Fruit fly (Drosophila melanogaster) whole organism, embryonic: ENCODE results near the gene CG12009.

ENCODE experiments used
- Atf-2 ChIP-seq: fragments of 200-800 bp; sonication (Bioruptor generic); optimal IDR thresholded peaks from 2 replicates; lab custom pipeline; 2016; ENCODE audit warnings: missing biosample characterization, missing genetic modification characterization
- BtbVII ChIP-seq: fragments of 200-800 bp; sonication (Bioruptor generic); optimal IDR thresholded peaks from 3 replicates; lab custom pipeline; 2017; ENCODE audit warnings: missing biosample characterization, mild to moderate bottlenecking, missing genetic modification characterization
- C15 ChIP-seq: fragments of 200-800 bp; sonication (Bioruptor generic); IDR thresholded peaks from 3 replicates; pipeline ENCODE4 v1.3.6; 2022; ENCODE audit warnings: missing biosample characterization, missing genetic modification characterization
- CG10321 ChIP-seq: fragments of 200-800 bp; sonication (Bioruptor generic); IDR thresholded peaks from 2 replicates; pipeline ENCODE4 v1.3.6; 2022; ENCODE audit warnings: missing biosample characterization, missing genetic modification characterization
- CG10366 ChIP-seq: fragments of 200-800 bp; sonication (Bioruptor generic); IDR thresholded peaks from 2 replicates; pipeline ENCODE4 v1.3.6; 2022; ENCODE audit warnings: missing biosample characterization, missing genetic modification characterization
- CG11456 ChIP-seq: fragments of 200-800 bp; sonication (Bioruptor generic); IDR thresholded peaks from 3 replicates; pipeline ENCODE4 v1.3.6; 2022; ENCODE audit warnings: missing biosample characterization, missing genetic modification characterization
- CG13775 ChIP-seq: fragments of 200-800 bp; sonication (Bioruptor generic); optimal IDR thresholded peaks from 3 replicates; lab custom pipeline; 2017; ENCODE audit warnings: missing biosample characterization, mild to moderate bottlenecking, missing genetic modification characterization
- CG14050 ChIP-seq: fragments of 200-800 bp; sonication (Bioruptor generic); IDR thresholded peaks from 3 replicates; pipeline ENCODE4 v1.3.6; 2022; ENCODE audit warnings: missing biosample characterization, missing genetic modification characterization
- CG16863 ChIP-seq: fragments of 200-800 bp; sonication (Bioruptor generic); optimal IDR thresholded peaks from 3 replicates; lab custom pipeline; 2016; ENCODE audit warnings: missing biosample characterization, missing genetic modification characterization
- CG17385 ChIP-seq: fragments of 200-800 bp; sonication (Bioruptor generic); optimal IDR thresholded peaks from 3 replicates; lab custom pipeline; 2018; ENCODE audit warnings: missing biosample characterization, mild to moderate bottlenecking, missing genetic modification characterization
- CG17912 ChIP-seq: fragments of 200-800 bp; sonication (Bioruptor generic); optimal IDR thresholded peaks from 2 replicates; lab custom pipeline; 2018; ENCODE audit warnings: missing biosample characterization, mild to moderate bottlenecking, missing genetic modification characterization
- CG1792 ChIP-seq: fragments of 200-800 bp; sonication (Bioruptor generic); optimal IDR thresholded peaks from 2 replicates; lab custom pipeline; 2016; ENCODE audit warnings: missing biosample characterization, missing genetic modification characterization
- CG31388 ChIP-seq: fragments of 200-800 bp; sonication (Bioruptor generic); optimal IDR thresholded peaks from 2 replicates; lab custom pipeline; 2016; ENCODE audit warnings: missing biosample characterization, missing genetic modification characterization
- CG3163 ChIP-seq: fragments of 200-800 bp; sonication (Bioruptor generic); optimal IDR thresholded peaks from 3 replicates; lab custom pipeline; 2016; ENCODE audit warnings: missing biosample characterization, missing genetic modification characterization
- CG32532 ChIP-seq: fragments of 200-800 bp; sonication (Bioruptor generic); IDR thresholded peaks from 2 replicates; pipeline ENCODE4 v1.3.6; 2022; ENCODE audit warnings: missing biosample characterization, missing genetic modification characterization
- CG3407 ChIP-seq: fragments of 200-800 bp; sonication (Bioruptor generic); optimal IDR thresholded peaks from 2 replicates; lab custom pipeline; 2018; ENCODE audit warnings: missing biosample characterization, mild to moderate bottlenecking, missing genetic modification characterization
- CG4854 ChIP-seq: fragments of 200-800 bp; sonication (Bioruptor generic); optimal IDR thresholded peaks from 2 replicates; lab custom pipeline; 2016; ENCODE audit warnings: missing biosample characterization, missing genetic modification characterization, inconsistent platforms
- CG7357 ChIP-seq: fragments of 200-800 bp; sonication (Bioruptor generic); IDR thresholded peaks from 3 replicates; pipeline ENCODE4 v1.3.6; 2022; ENCODE audit warnings: missing biosample characterization, missing genetic modification characterization
- CG7928 ChIP-seq: fragments of 200-800 bp; sonication (Bioruptor generic); optimal IDR thresholded peaks from 2 replicates; lab custom pipeline; 2017; ENCODE audit warnings: missing biosample characterization, mild to moderate bottlenecking, missing genetic modification characterization
- CG7987 ChIP-seq: fragments of 200-800 bp; sonication (Bioruptor generic); optimal IDR thresholded peaks from 2 replicates; lab custom pipeline; 2018; ENCODE audit warnings: missing biosample characterization, mild to moderate bottlenecking, missing genetic modification characterization, moderate library complexity
- CG8478 ChIP-seq: fragments of >200 bp; optimal IDR thresholded peaks from 2 replicates; lab custom pipeline; 2018
- CG9817 ChIP-seq: fragments of 200-800 bp; sonication (Bioruptor generic); optimal IDR thresholded peaks from 2 replicates; lab custom pipeline; 2018; ENCODE audit warnings: missing biosample characterization, mild to moderate bottlenecking, missing genetic modification characterization, moderate library complexity
- CG9876 ChIP-seq: fragments of 200-800 bp; sonication (Bioruptor generic); optimal IDR thresholded peaks from 2 replicates; lab custom pipeline; 2016; ENCODE audit warnings: missing biosample characterization, missing genetic modification characterization
- CHES-1-like ChIP-seq: fragments of 200-800 bp; sonication (Bioruptor generic); optimal IDR thresholded peaks from 2 replicates; lab custom pipeline; 2016; ENCODE audit warnings: missing biosample characterization, missing genetic modification characterization
- D ChIP-seq, 2 experiments: fragments of 200-800 bp in 1 of 2; fragments of >200 bp in 1 of 2; sonication (Bioruptor generic) in 1 of 2; optimal IDR thresholded peaks; 2 replicates in 1 of 2; 3 replicates in 1 of 2; lab custom pipeline; 2017; ENCODE audit warnings: mild to moderate bottlenecking in 1 of 2, missing biosample characterization in 1 of 2, missing genetic modification characterization in 1 of 2, missing genetic modification reagents in 1 of 2
- Dbx ChIP-seq: fragments of 200-800 bp; sonication (Bioruptor generic); IDR thresholded peaks from 3 replicates; pipeline ENCODE4 v1.3.6; 2022; ENCODE audit warnings: missing biosample characterization, missing genetic modification characterization
- Dek ChIP-seq: fragments of 200-800 bp; sonication (Bioruptor generic); optimal IDR thresholded peaks from 3 replicates; lab custom pipeline; 2019; ENCODE audit warnings: missing biosample characterization, mild to moderate bottlenecking, missing genetic modification characterization, moderate library complexity
- HLHmδ ChIP-seq: fragments of 200-800 bp; sonication (Bioruptor generic); optimal IDR thresholded peaks from 2 replicates; lab custom pipeline; 2018; ENCODE audit warnings: missing biosample characterization, mild to moderate bottlenecking, missing genetic modification characterization, moderate library complexity
- HmgD ChIP-seq: fragments of 200-800 bp; sonication (Bioruptor generic); optimal IDR thresholded peaks from 3 replicates; lab custom pipeline; 2016; ENCODE audit warnings: missing biosample characterization, missing genetic modification characterization
- Mes4 ChIP-seq: fragments of 200-800 bp; sonication (Bioruptor generic); optimal IDR thresholded peaks from 2 replicates; lab custom pipeline; 2016; ENCODE audit warnings: missing biosample characterization, missing genetic modification characterization
- NK7.1 ChIP-seq: fragments of 200-800 bp; sonication (Bioruptor generic); optimal IDR thresholded peaks from 3 replicates; lab custom pipeline; 2016; ENCODE audit warnings: missing biosample characterization, missing genetic modification characterization
- Nf-YA ChIP-seq: fragments of 200-800 bp; sonication (Bioruptor generic); IDR thresholded peaks from 2 replicates; pipeline ENCODE4 v1.3.6; 2022; ENCODE audit warnings: missing biosample characterization, missing genetic modification characterization
- Rfx ChIP-seq: fragments of 200-800 bp; sonication (Bioruptor generic); IDR thresholded peaks from 2 replicates; pipeline ENCODE4 v1.3.6; 2022; ENCODE audit warnings: missing biosample characterization, missing genetic modification characterization
- Scr ChIP-seq: fragments of 200-800 bp; sonication (Bioruptor generic); IDR thresholded peaks from 2 replicates; pipeline ENCODE4 v1.3.6; 2022; ENCODE audit warnings: missing biosample characterization, missing genetic modification characterization; ENCODE audit not compliant: partially characterized antibody
- dpn ChIP-seq, 2 experiments: fragments of 200-800 bp; sonication (Bioruptor generic); optimal IDR thresholded peaks; 3 replicates each; lab custom pipeline; 2016; ENCODE audit warnings: missing biosample characterization in 2 of 2, missing genetic modification characterization in 2 of 2
- fd102C ChIP-seq: fragments of 200-800 bp; sonication (Bioruptor generic); optimal IDR thresholded peaks from 2 replicates; lab custom pipeline; 2018; ENCODE audit warnings: missing biosample characterization, mild to moderate bottlenecking, missing genetic modification characterization, moderate library complexity
- fru ChIP-seq: fragments of >200 bp; optimal IDR thresholded peaks from 2 replicates; lab custom pipeline; 2017
- ftz-f1 ChIP-seq: fragments of 200-800 bp; sonication (Bioruptor generic); optimal IDR thresholded peaks from 2 replicates; lab custom pipeline; 2016; ENCODE audit warnings: missing biosample characterization, missing genetic modification characterization
- gsb ChIP-seq: fragments of 200-800 bp; sonication (Bioruptor generic); IDR thresholded peaks from 2 replicates; pipeline ENCODE4 v1.3.6; 2022; ENCODE audit warnings: missing biosample characterization, missing genetic modification characterization
- h ChIP-seq: fragments of >200 bp; optimal IDR thresholded peaks from 2 replicates; lab custom pipeline; 2017
- jing ChIP-seq: fragments of 200-800 bp; sonication (Bioruptor generic); optimal IDR thresholded peaks from 2 replicates; lab custom pipeline; 2018; ENCODE audit warnings: missing biosample characterization, mild to moderate bottlenecking, missing genetic modification characterization
- kni ChIP-seq: fragments of 200-800 bp; sonication (Bioruptor generic); optimal IDR thresholded peaks from 3 replicates; lab custom pipeline; 2017; ENCODE audit warnings: mild to moderate bottlenecking, missing biosample characterization, missing genetic modification reagents, missing genetic modification characterization
- lab ChIP-seq: fragments of 200-800 bp; sonication (Bioruptor generic); optimal IDR thresholded peaks from 3 replicates; lab custom pipeline; 2017; ENCODE audit warnings: missing biosample characterization, missing genetic modification characterization, mild to moderate bottlenecking, moderate library complexity, missing genetic modification reagents
- lov ChIP-seq, 2 experiments: fragments of 200-800 bp in 1 of 2; fragments of >200 bp in 1 of 2; sonication (Bioruptor generic) in 1 of 2; IDR thresholded peaks in 1 of 2; optimal IDR thresholded peaks in 1 of 2; 2 replicates in 1 of 2; 3 replicates in 1 of 2; pipeline versions ENCODE4 v1.3.6 to Lab custom; 2017 to 2022; ENCODE audit warnings: missing biosample characterization in 1 of 2, missing genetic modification characterization in 1 of 2
- odd ChIP-seq: fragments of 200-800 bp; sonication (Bioruptor generic); optimal IDR thresholded peaks from 2 replicates; lab custom pipeline; 2017; ENCODE audit warnings: missing biosample characterization, mild to moderate bottlenecking, missing genetic modification characterization
- pnt ChIP-seq: fragments of 200-800 bp; sonication (Bioruptor generic); optimal IDR thresholded peaks from 3 replicates; lab custom pipeline; 2016; ENCODE audit warnings: missing biosample characterization, missing genetic modification characterization
- pum ChIP-seq: fragments of 200-800 bp; sonication (Bioruptor generic); optimal IDR thresholded peaks from 2 replicates; lab custom pipeline; 2016; ENCODE audit warnings: missing biosample characterization, missing genetic modification characterization
- sisA ChIP-seq: fragments of 200-800 bp; sonication (Bioruptor generic); IDR thresholded peaks from 2 replicates; pipeline ENCODE4 v1.3.6; 2022; ENCODE audit warnings: missing biosample characterization, missing genetic modification characterization
- slbo ChIP-seq: fragments of 200-800 bp; sonication (Bioruptor generic); IDR thresholded peaks from 2 replicates; pipeline ENCODE4 v1.3.6; 2022; ENCODE audit warnings: missing biosample characterization, missing genetic modification characterization
- sr ChIP-seq: fragments of 200-800 bp; sonication (Bioruptor generic); IDR thresholded peaks from 3 replicates; pipeline ENCODE4 v1.3.6; 2022; ENCODE audit warnings: missing biosample characterization, missing genetic modification characterization
- sug ChIP-seq: fragments of 200-800 bp; optimal IDR thresholded peaks from 2 replicates; lab custom pipeline; 2019; ENCODE audit warnings: missing biosample characterization, mild to moderate bottlenecking, missing genetic modification characterization, moderate library complexity
- twi ChIP-seq: fragments of 200-800 bp; optimal IDR thresholded peaks from 2 replicates; lab custom pipeline; 2019; ENCODE audit warnings: missing biosample characterization, mild to moderate bottlenecking, missing genetic modification characterization, moderate library complexity

The CG12009 gene

DNA sequence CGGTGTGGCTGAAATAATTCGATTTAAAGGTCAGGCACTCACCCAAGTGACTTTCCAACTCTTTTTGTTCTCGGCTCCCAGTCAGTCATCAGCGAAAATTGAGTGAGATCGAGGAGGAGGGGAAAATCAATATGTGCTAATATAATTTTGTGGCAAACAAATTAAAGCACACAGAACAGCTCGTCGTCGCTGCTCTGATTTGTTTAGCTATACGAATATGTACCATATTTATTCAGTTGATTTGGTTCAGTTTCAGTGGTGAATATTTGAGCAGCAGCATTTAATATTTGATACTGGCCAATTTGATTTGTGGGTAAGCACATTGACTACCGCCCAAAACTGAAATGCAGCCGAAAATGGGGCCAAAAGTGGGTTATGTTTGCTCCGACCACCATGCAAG, 14.2 kb downstream of the CG12009 start (continued):
- TF ChIP-seq D (optimal IDR thresholded peaks at IDR 0.05; lab: Kevin White, UChicago) = no peak
- TF ChIP-seq D (GFP tag; optimal IDR thresholded peaks at IDR 0.05; lab: Kevin White, UChicago) = peak; percentile 15
- TF ChIP-seq CG16863 (GFP tag; lab: Kevin White, UChicago) = peak; percentile 47
- TF ChIP-seq CG9876 (GFP tag; lab: Kevin White, UChicago) = no peak
- no peak for TF ChIP-seq lov (optimal IDR thresholded peaks at IDR 0.05; lab: Kevin White, UChicago)
- TF ChIP-seq lov (GFP tag; IDR thresholded peaks at IDR 0.05; lab: Robert Waterston, UW) = 0 out of 3 replicates have a peak, but pooled peaks have one; percentile 12
- no peak for TF ChIP-seq pum (GFP tag; lab: Kevin White, UChicago)
- TF ChIP-seq CG7928 = no peak
- TF ChIP-seq CG8478 (lab: Kevin White, UChicago) = no peak
- TF ChIP-seq twi (tag; lab: Kevin White, UChicago) = no peak
- TF ChIP-seq sr (GFP tag; lab: Robert Waterston, UW) = no peak
- TF ChIP-seq NK7.1 = peak; percentile 19
- peak; percentile 64 for TF ChIP-seq CG3407
- no peak for TF ChIP-seq CG14050
- TF ChIP-seq CG7357 (GFP tag; lab: Robert Waterston, UW) = no peak
- peak; percentile 30 for TF ChIP-seq odd (GFP tag; lab: Kevin White, UChicago)
- no peak for TF ChIP-seq sisA (GFP tag; lab: Robert Waterston, UW)
- TF ChIP-seq sug (tag; lab: Kevin White, UChicago) = no peak
- no peak for TF ChIP-seq gsb
- TF ChIP-seq kni (GFP tag; lab: Kevin White, UChicago) = no peak
- peak; percentile 13 for TF ChIP-seq CG3163
- no peak for TF ChIP-seq jing (GFP tag; lab: Kevin White, UChicago)
- TF ChIP-seq fd102C = no peak
- peak; percentile 58 for TF ChIP-seq CG1792 (GFP tag; lab: Kevin White, UChicago)
- no peak for TF ChIP-seq ftz-f1
- no peak for TF ChIP-seq HLHmδ (GFP tag; lab: Kevin White, UChicago)
- TF ChIP-seq Scr (GFP tag; lab: Robert Waterston, UW) = no peak
- no peak for TF ChIP-seq CG17385
- peak; percentile 77 for TF ChIP-seq lab
- peak; percentile 22 for TF ChIP-seq CG31388 (GFP tag; lab: Kevin White, UChicago)
- TF ChIP-seq Rfx = peak; percentile 21; the same call in 1 of the 2 replicates
- no peak for TF ChIP-seq CG13775 (GFP tag; lab: Kevin White, UChicago)
- TF ChIP-seq CG32532 (GFP tag; lab: Robert Waterston, UW) = no peak
- no peak for TF ChIP-seq C15 (GFP tag; lab: Robert Waterston, UW)
- no peak for TF ChIP-seq h (lab: Kevin White, UChicago)
- peak; percentile 19 for TF ChIP-seq CHES-1-like
- peak; percentile 67 for TF ChIP-seq CG7987 (GFP tag; lab: Kevin White, UChicago)
- TF ChIP-seq pnt = no peak
- TF ChIP-seq slbo (GFP tag; lab: Robert Waterston, UW) = no peak
- peak; percentile 14 to 46 for TF ChIP-seq dpn (GFP tag; optimal IDR thresholded peaks at IDR 0.05; lab: Kevin White, UChicago)
- TF ChIP-seq HmgD (GFP tag; lab: Kevin White, UChicago) = no peak
- no peak for TF ChIP-seq Nf-YA (GFP tag; lab: Robert Waterston, UW)
- TF ChIP-seq CG10321 (GFP tag; lab: Robert Waterston, UW) = peak; percentile 18; the same call in 1 of the 2 replicates
- TF ChIP-seq CG11456 (GFP tag; lab: Robert Waterston, UW) = no peak
- no peak for TF ChIP-seq CG9817 (tag; lab: Kevin White, UChicago)
- no peak for TF ChIP-seq Dek (tag; lab: Kevin White, UChicago)
- TF ChIP-seq CG4854 (GFP tag; lab: Kevin White, UChicago) = no peak
- TF ChIP-seq Dbx (GFP tag; lab: Robert Waterston, UW) = no peak
- TF ChIP-seq fru (lab: Kevin White, UChicago) = no peak
- TF ChIP-seq BtbVII (GFP tag; lab: Kevin White, UChicago) = no peak
- no peak for TF ChIP-seq CG17912 (GFP tag; lab: Kevin White, UChicago)
- peak; percentile 52 for TF ChIP-seq Mes4 (GFP tag; lab: Kevin White, UChicago)
- no peak for TF ChIP-seq CG10366 (GFP tag; lab: Robert Waterston, UW)
- no peak for TF ChIP-seq Atf-2 (GFP tag; lab: Kevin White, UChicago)
